Fruit fly (Drosophila melanogaster) whole organism, prepupa: ENCODE data around the gene RpL36.

Experiments
- Blimp-1 ChIP-seq: fragments of 200-800 bp; sonication (Bioruptor generic); optimal IDR thresholded peaks from 3 replicates; lab custom pipeline; 2017; ENCODE audit warnings: missing biosample characterization, missing genetic modification characterization, mild to moderate bottlenecking, moderate library complexity, missing genetic modification reagents
- CG10631 ChIP-seq: fragments of 200-800 bp; sonication (Bioruptor generic); optimal IDR thresholded peaks from 2 replicates; lab custom pipeline; 2016; ENCODE audit warnings: missing biosample characterization, missing genetic modification characterization
- CG10669 ChIP-seq: fragments of 200-800 bp; sonication (Bioruptor generic); optimal IDR thresholded peaks from 3 replicates; lab custom pipeline; 2018; ENCODE audit warnings: missing biosample characterization, mild to moderate bottlenecking, missing genetic modification characterization, moderate library complexity
- CG11762 ChIP-seq: fragments of 200-800 bp; sonication (Bioruptor generic); optimal IDR thresholded peaks from 3 replicates; lab custom pipeline; 2016; ENCODE audit warnings: missing biosample characterization, missing genetic modification characterization; ENCODE audit not compliant: insufficient read depth
- CG11902 ChIP-seq: fragments of 200-800 bp; sonication (Bioruptor generic); optimal IDR thresholded peaks from 3 replicates; lab custom pipeline; 2016; ENCODE audit warnings: missing biosample characterization, missing genetic modification characterization
- CG15336 ChIP-seq: fragments of 200-800 bp; sonication (Bioruptor generic); IDR thresholded peaks from 2 replicates; pipeline ENCODE4 v1.3.6; 2022; ENCODE audit warnings: missing biosample characterization, missing genetic modification characterization
- CG1621 ChIP-seq: fragments of 200-800 bp; sonication (Bioruptor generic); optimal IDR thresholded peaks from 3 replicates; lab custom pipeline; 2018; ENCODE audit warnings: missing biosample characterization, mild to moderate bottlenecking, missing genetic modification characterization
- CG16779 ChIP-seq: fragments of 200-800 bp; sonication (Bioruptor generic); optimal IDR thresholded peaks from 3 replicates; lab custom pipeline; 2017; ENCODE audit warnings: missing biosample characterization, mild to moderate bottlenecking, missing genetic modification characterization
- CG3032 ChIP-seq: fragments of 200-800 bp; optimal IDR thresholded peaks from 2 replicates; lab custom pipeline; 2019; ENCODE audit warnings: missing biosample characterization, mild to moderate bottlenecking, missing genetic modification characterization, moderate library complexity
- CG31627 ChIP-seq: fragments of 200-800 bp; sonication (Bioruptor generic); optimal IDR thresholded peaks from 3 replicates; lab custom pipeline; 2016; ENCODE audit warnings: missing biosample characterization, missing genetic modification characterization
- CG32006 ChIP-seq: fragments of 200-800 bp; sonication (Bioruptor generic); optimal IDR thresholded peaks from 3 replicates; lab custom pipeline; 2017; ENCODE audit warnings: missing biosample characterization, mild to moderate bottlenecking, missing genetic modification characterization
- CG34406 ChIP-seq: fragments of 200-800 bp; sonication (Bioruptor generic); optimal IDR thresholded peaks from 3 replicates; lab custom pipeline; 2016; ENCODE audit warnings: missing biosample characterization, missing genetic modification characterization
- CG3919 ChIP-seq: fragments of 200-800 bp; sonication (Bioruptor generic); optimal IDR thresholded peaks from 3 replicates; lab custom pipeline; 2016; ENCODE audit warnings: missing biosample characterization, missing genetic modification characterization
- CG4318 ChIP-seq: fragments of 200-800 bp; sonication (Bioruptor generic); optimal IDR thresholded peaks from 3 replicates; lab custom pipeline; 2017; ENCODE audit warnings: missing biosample characterization, mild to moderate bottlenecking, missing genetic modification characterization
- CG6163 ChIP-seq: fragments of 200-800 bp; sonication (Bioruptor generic); IDR thresholded peaks from 3 replicates; pipeline ENCODE4 v1.3.6; 2022; ENCODE audit warnings: missing biosample characterization, missing genetic modification characterization
- CG6792 ChIP-seq: fragments of 200-800 bp; sonication (Bioruptor generic); optimal IDR thresholded peaks from 3 replicates; lab custom pipeline; 2016; ENCODE audit warnings: missing biosample characterization, missing genetic modification characterization
- CG6808 ChIP-seq: fragments of 200-800 bp; sonication (Bioruptor generic); optimal IDR thresholded peaks from 3 replicates; lab custom pipeline; 2017; ENCODE audit warnings: missing biosample characterization, missing genetic modification characterization, mild to moderate bottlenecking, moderate library complexity, missing genetic modification reagents
- CG7368 ChIP-seq: fragments of 200-800 bp; sonication (Bioruptor generic); optimal IDR thresholded peaks from 3 replicates; lab custom pipeline; 2016; ENCODE audit warnings: missing biosample characterization, missing genetic modification characterization
- CG8319 ChIP-seq: fragments of 200-800 bp; sonication (Bioruptor generic); optimal IDR thresholded peaks from 3 replicates; lab custom pipeline; 2016; ENCODE audit warnings: missing biosample characterization, missing genetic modification characterization
- CG8632 ChIP-seq: fragments of 200-800 bp; sonication (Bioruptor generic); optimal IDR thresholded peaks from 3 replicates; lab custom pipeline; 2016; ENCODE audit warnings: missing biosample characterization, missing genetic modification characterization
- CG9139 ChIP-seq: fragments of 200-800 bp; sonication (Bioruptor generic); optimal IDR thresholded peaks from 3 replicates; lab custom pipeline; 2017; ENCODE audit warnings: missing biosample characterization, mild to moderate bottlenecking, missing genetic modification characterization
- Eip75B ChIP-seq: fragments of 200-800 bp; sonication (Bioruptor generic); optimal IDR thresholded peaks from 3 replicates; lab custom pipeline; 2016; ENCODE audit warnings: missing biosample characterization, missing genetic modification characterization
- Eip78C ChIP-seq: fragments of 200-800 bp; sonication (Bioruptor generic); peaks from one replicate; lab custom pipeline; 2016; ENCODE audit warnings: missing biosample characterization, missing genetic modification characterization
- Eip93F ChIP-seq: fragments of 200-800 bp; sonication (Bioruptor generic); optimal IDR thresholded peaks from 2 replicates; lab custom pipeline; 2016; ENCODE audit warnings: missing biosample characterization, mild to moderate bottlenecking, missing genetic modification characterization
- Ets21C ChIP-seq: fragments of 200-800 bp; sonication (Bioruptor generic); optimal IDR thresholded peaks from 3 replicates; lab custom pipeline; 2016; ENCODE audit warnings: missing biosample characterization, missing genetic modification characterization
- Gug ChIP-seq: fragments of 200-800 bp; sonication (Bioruptor generic); IDR thresholded peaks from 2 replicates; pipeline ENCODE4 v1.3.6; 2022; ENCODE audit warnings: missing biosample characterization, missing genetic modification characterization
- Hr39 ChIP-seq: fragments of 200-800 bp; sonication (Bioruptor generic); optimal IDR thresholded peaks from 2 replicates; lab custom pipeline; 2016; ENCODE audit warnings: missing biosample characterization, missing genetic modification characterization
- Hr4 ChIP-seq: fragments of 200-800 bp; sonication (Bioruptor generic); optimal IDR thresholded peaks from 3 replicates; lab custom pipeline; 2016; ENCODE audit warnings: missing biosample characterization, missing genetic modification characterization
- Lpt ChIP-seq: fragments of 200-800 bp; sonication (Bioruptor generic); optimal IDR thresholded peaks from 3 replicates; lab custom pipeline; 2016; ENCODE audit warnings: missing biosample characterization, missing genetic modification characterization
- Met ChIP-seq: fragments of 200-800 bp; sonication (Bioruptor generic); optimal IDR thresholded peaks from 3 replicates; lab custom pipeline; 2016; ENCODE audit warnings: missing biosample characterization, missing genetic modification characterization
- OdsH ChIP-seq: fragments of 200-800 bp; sonication (Bioruptor generic); optimal IDR thresholded peaks from 3 replicates; lab custom pipeline; 2016; ENCODE audit warnings: missing biosample characterization, missing genetic modification characterization
- Smox ChIP-seq: fragments of 200-800 bp; sonication (Bioruptor generic); optimal IDR thresholded peaks from 3 replicates; lab custom pipeline; 2016; ENCODE audit warnings: missing biosample characterization, missing genetic modification characterization
- Sox102F ChIP-seq: fragments of 200-800 bp; sonication (Bioruptor generic); optimal IDR thresholded peaks from 2 replicates; lab custom pipeline; 2016; ENCODE audit warnings: missing biosample characterization, mild to moderate bottlenecking, missing genetic modification characterization
- Sox14 ChIP-seq: fragments of 200-800 bp; sonication (Bioruptor generic); optimal IDR thresholded peaks from 3 replicates; lab custom pipeline; 2016; ENCODE audit warnings: missing biosample characterization, missing genetic modification characterization
- Sox15 ChIP-seq: fragments of 200-800 bp; sonication (Bioruptor generic); optimal IDR thresholded peaks from 3 replicates; lab custom pipeline; 2016; ENCODE audit warnings: missing biosample characterization, missing genetic modification characterization
- achi ChIP-seq: fragments of 200-800 bp; sonication (Bioruptor generic); optimal IDR thresholded peaks from 3 replicates; lab custom pipeline; 2016; ENCODE audit warnings: missing biosample characterization, missing genetic modification characterization
- acj6 ChIP-seq: fragments of 200-800 bp; sonication (Bioruptor generic); optimal IDR thresholded peaks from 3 replicates; lab custom pipeline; 2016; ENCODE audit warnings: missing biosample characterization, missing genetic modification characterization
- cyc ChIP-seq: fragments of 200-800 bp; sonication (Bioruptor generic); optimal IDR thresholded peaks from 3 replicates; lab custom pipeline; 2016; ENCODE audit warnings: missing biosample characterization, missing genetic modification characterization
- dac ChIP-seq: fragments of 200-800 bp; sonication (Bioruptor generic); optimal IDR thresholded peaks from 2 replicates; lab custom pipeline; 2017; ENCODE audit warnings: missing biosample characterization, mild to moderate bottlenecking, missing genetic modification characterization
- esn ChIP-seq: fragments of 200-800 bp; sonication (Bioruptor generic); optimal IDR thresholded peaks from 2 replicates; lab custom pipeline; 2016; ENCODE audit warnings: missing biosample characterization, mild to moderate bottlenecking, missing genetic modification characterization, moderate library complexity
- fd85E ChIP-seq: fragments of 200-800 bp; sonication (Bioruptor generic); optimal IDR thresholded peaks from 3 replicates; lab custom pipeline; 2016; ENCODE audit warnings: missing biosample characterization, missing genetic modification characterization
- lz ChIP-seq: fragments of 200-800 bp; sonication (Bioruptor generic); optimal IDR thresholded peaks from 3 replicates; lab custom pipeline; 2016; ENCODE audit warnings: missing biosample characterization, missing genetic modification characterization
- net ChIP-seq: fragments of 200-800 bp; sonication (Bioruptor generic); optimal IDR thresholded peaks from 3 replicates; lab custom pipeline; 2016; ENCODE audit warnings: missing biosample characterization, missing genetic modification characterization
- pdm3 ChIP-seq: fragments of 200-800 bp; sonication (Bioruptor generic); optimal IDR thresholded peaks from 3 replicates; lab custom pipeline; 2016; ENCODE audit warnings: missing biosample characterization, missing genetic modification characterization
- salr ChIP-seq, 2 experiments: fragments of 200-800 bp; sonication (Bioruptor generic); optimal IDR thresholded peaks; 3 replicates each; lab custom pipeline; 2016 to 2018; ENCODE audit warnings: missing biosample characterization in 2 of 2, missing genetic modification characterization in 2 of 2, mild to moderate bottlenecking in 1 of 2
- ss ChIP-seq, 2 experiments: fragments of 200-800 bp; sonication (Bioruptor generic); optimal IDR thresholded peaks; 2 replicates in 1 of 2; 3 replicates in 1 of 2; lab custom pipeline; 2017 to 2018; ENCODE audit warnings: mild to moderate bottlenecking in 2 of 2, missing biosample characterization in 2 of 2, missing genetic modification characterization in 2 of 2, moderate library complexity in 1 of 2
- topi ChIP-seq: fragments of 200-800 bp; sonication (Bioruptor generic); optimal IDR thresholded peaks from 3 replicates; lab custom pipeline; 2016; ENCODE audit warnings: missing biosample characterization, missing genetic modification characterization
- vri ChIP-seq: fragments of 200-800 bp; sonication (Bioruptor generic); optimal IDR thresholded peaks from 3 replicates; lab custom pipeline; 2016; ENCODE audit warnings: missing biosample characterization, mild to moderate bottlenecking, missing genetic modification characterization

RpL36 gene

dm6 chrX:629239-629821 lies at the start of gene RpL36, which contains the start of gene Mybbp1A (continued):
- TF ChIP-seq CG1621 (tag; lab: Kevin White, UChicago), result peak; percentile 40
- TF ChIP-seq acj6, result no peak
- peak; percentile 66 for TF ChIP-seq achi (GFP tag; lab: Kevin White, UChicago)
- peak; percentile 67 for TF ChIP-seq topi (GFP tag; lab: Kevin White, UChicago)
- TF ChIP-seq dac (GFP tag; lab: Kevin White, UChicago), result peak; percentile 44
- peak; percentile 62 for TF ChIP-seq CG6792 (GFP tag; lab: Kevin White, UChicago)
- no peak for TF ChIP-seq Eip75B (GFP tag; lab: Kevin White, UChicago)
- peak; percentile 59 for TF ChIP-seq CG3919 (GFP tag; lab: Kevin White, UChicago)

dm6 chrX:678503-678902 lies 49.2 kb upstream of the RpL36 start:
- TF ChIP-seq CG31627 (GFP tag; lab: Kevin White, UChicago), result peak; percentile 18
- TF ChIP-seq OdsH, result peak; percentile 23
- peak; percentile 2 for TF ChIP-seq CG1621 (tag; lab: Kevin White, UChicago)
- TF ChIP-seq acj6, result peak; percentile 28
- TF ChIP-seq topi (GFP tag; lab: Kevin White, UChicago), result peak; percentile 10
- TF ChIP-seq CG16779 (tag; lab: Kevin White, UChicago), result no peak
- no peak for TF ChIP-seq CG8632 (GFP tag; lab: Kevin White, UChicago)
- no peak for TF ChIP-seq Lpt (GFP tag; lab: Kevin White, UChicago)
- TF ChIP-seq Eip93F (GFP tag; lab: Kevin White, UChicago), result no peak
- peak; percentile 24 for TF ChIP-seq CG10631
- TF ChIP-seq CG11762 (GFP tag; lab: Kevin White, UChicago), result no peak
- peak in 1 of 2 experiments; percentile 2 for TF ChIP-seq salr (GFP tag; optimal IDR thresholded peaks at IDR 0.05; lab: Kevin White, UChicago)
- peak; percentile 40 for TF ChIP-seq cyc (GFP tag; lab: Kevin White, UChicago)
- peak; percentile 23 for TF ChIP-seq Eip75B (GFP tag; lab: Kevin White, UChicago)
- TF ChIP-seq CG7368 (GFP tag; lab: Kevin White, UChicago), result peak; percentile 22
- TF ChIP-seq CG8319 (GFP tag; lab: Kevin White, UChicago), result no peak
- no peak for TF ChIP-seq CG9139 (GFP tag; lab: Kevin White, UChicago)
- TF ChIP-seq CG4318 (GFP tag; lab: Kevin White, UChicago), result no peak
- no peak for TF ChIP-seq vri
- peak; percentile 38 for TF ChIP-seq Met
- peak; percentile 6 for TF ChIP-seq achi (GFP tag; lab: Kevin White, UChicago)
- no peak for TF ChIP-seq net (GFP tag; lab: Kevin White, UChicago)
- TF ChIP-seq dac (GFP tag; lab: Kevin White, UChicago), result peak; percentile 9
- TF ChIP-seq CG6808 (GFP tag; lab: Kevin White, UChicago), result no peak
- peak; percentile 38; the same call in 1 of the 2 replicates for TF ChIP-seq Gug (GFP tag; lab: Robert Waterston, UW)
- TF ChIP-seq Sox102F (GFP tag; lab: Kevin White, UChicago), result peak; percentile 0
- peak; percentile 38 for TF ChIP-seq Hr39
- no peak for TF ChIP-seq CG3032 (tag; lab: Kevin White, UChicago)
- TF ChIP-seq fd85E (GFP tag; lab: Kevin White, UChicago), result no peak
- no peak for TF ChIP-seq ss (GFP tag; optimal IDR thresholded peaks at IDR 0.05; lab: Kevin White, UChicago)
- peak; percentile 32 for TF ChIP-seq Hr4 (GFP tag; lab: Kevin White, UChicago)
- TF ChIP-seq Blimp-1 (GFP tag; lab: Kevin White, UChicago), result no peak
- no peak for TF ChIP-seq CG6792 (GFP tag; lab: Kevin White, UChicago)
- no peak for TF ChIP-seq Sox15 (GFP tag; lab: Kevin White, UChicago)
- peak; percentile 62 for TF ChIP-seq CG6163 (GFP tag; lab: Robert Waterston, UW)
- no peak for TF ChIP-seq CG11902 (GFP tag; lab: Kevin White, UChicago)
- TF ChIP-seq esn, result peak; percentile 12
- peak; percentile 49; the same call in 1 of the 2 replicates for TF ChIP-seq CG15336 (GFP tag; lab: Robert Waterston, UW)
- TF ChIP-seq CG32006 (GFP tag; lab: Kevin White, UChicago), result peak; percentile 46
- peak; percentile 23 for TF ChIP-seq Sox14 (GFP tag; lab: Kevin White, UChicago)
- TF ChIP-seq pdm3 (GFP tag; lab: Kevin White, UChicago), result peak; percentile 33
- TF ChIP-seq Eip78C (GFP tag; lab: Kevin White, UChicago), result peak; percentile 55
- peak; percentile 33 for TF ChIP-seq Smox (GFP tag; lab: Kevin White, UChicago)
- TF ChIP-seq lz (GFP tag; lab: Kevin White, UChicago), result peak; percentile 20
- peak; percentile 22 for TF ChIP-seq Ets21C
- TF ChIP-seq CG3919 (GFP tag; lab: Kevin White, UChicago), result peak; percentile 44
- TF ChIP-seq CG10669 (GFP tag; lab: Kevin White, UChicago), result no peak
- TF ChIP-seq CG34406 (GFP tag; lab: Kevin White, UChicago), result no peak
